Worm (Caenorhabditis elegans): ENCODE data around the gene lin-29.

The lin-29 gene

DNA sequence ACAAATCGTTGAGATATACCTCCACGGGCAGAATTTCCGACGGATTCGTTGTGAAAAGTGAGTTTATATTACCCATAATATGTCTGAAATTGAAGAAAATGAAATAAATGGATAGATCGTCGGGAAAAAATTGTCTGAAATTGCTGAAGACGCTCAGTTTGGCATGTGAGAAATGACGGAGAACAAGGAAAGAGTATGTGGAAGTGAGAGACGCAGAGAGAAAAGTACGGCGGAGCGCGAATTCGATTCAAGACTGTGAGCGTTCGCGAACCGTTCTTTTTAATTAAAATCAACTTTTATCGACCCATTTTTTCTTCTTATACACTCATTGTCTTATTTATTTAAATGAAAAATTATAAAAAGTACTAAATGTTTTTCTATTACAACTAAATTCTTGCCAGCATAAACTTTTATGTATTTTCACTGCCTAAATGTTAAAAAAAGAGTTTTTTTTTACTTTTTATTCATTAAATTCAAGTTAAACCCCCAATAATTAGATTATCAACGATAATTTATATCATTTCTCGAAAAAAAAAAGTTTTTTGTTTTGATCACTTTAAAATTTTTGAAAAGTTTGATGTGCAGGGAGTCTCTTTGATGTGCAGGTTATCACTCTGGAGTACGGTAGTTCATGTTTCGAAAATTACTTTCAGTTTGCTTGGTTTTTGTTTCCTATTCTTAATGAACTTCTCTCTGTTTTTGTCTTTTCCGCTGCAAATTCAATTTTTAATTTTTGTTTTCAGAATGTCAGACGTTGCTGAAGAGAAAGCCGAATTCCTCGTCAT, 19.2 kb downstream of the lin-29 start, which contains the start of the genes vps-15 and hmg-12:
TSS of gene vps-15 (minus strand) at position 83 of the 785 bp plus-strand sequence.
TSS of gene hmg-12 (plus strand) at position 744 of the 785 bp plus-strand sequence.
- TF ChIP-seq fkh-4 (tag; optimal IDR thresholded peaks at IDR 0.05; ENCODE audit: borderline replicate concordance) (no peak), C16A3.4 (tag; optimal IDR thresholded peaks at IDR 0.05) (no peak), hpl-2 (GFP tag; optimal IDR thresholded peaks at IDR 0.05) (peak; percentile 58), efl-1 (optimal IDR thresholded peaks at IDR 0.05) (peak; percentile 31 to 85), efl-1 (GFP tag; optimal IDR thresholded peaks at IDR 0.05 in 1 of 2) (peak in 1 of 2 experiments; percentile 20), mep-1 (tag; optimal IDR thresholded peaks at IDR 0.05) (no peak), C04F5.9 (tag; optimal IDR thresholded peaks at IDR 0.05) (no peak), ama-1 (optimal IDR thresholded peaks at IDR 0.05) (no peak), pqm-1 (tag; optimal IDR thresholded peaks at IDR 0.05) (no peak), lsy-2 (tag; optimal IDR thresholded peaks at IDR 0.05) (peak; percentile 80 to 87), tlp-1 (tag; optimal IDR thresholded peaks at IDR 0.05) (no peak), blmp-1 (tag; optimal IDR thresholded peaks at IDR 0.05) (no peak), unc-130 (tag; optimal IDR thresholded peaks at IDR 0.05) (no peak), lin-15B (tag; optimal IDR thresholded peaks at IDR 0.05) (no peak), unc-86 (tag; optimal IDR thresholded peaks at IDR 0.05) (no peak), unc-98 (GFP tag; IDR thresholded peaks at IDR 0.05) (no peak), nhr-19 (GFP tag; conservative IDR thresholded peaks at IDR 0.05) (no peak), sptf-1 (tag; optimal IDR thresholded peaks at IDR 0.05) (no peak), xbp-1 (tag; optimal IDR thresholded peaks at IDR 0.05) (no peak), snpc-4 (tag; optimal IDR thresholded peaks at IDR 0.05) (no peak), fkh-10 (GFP tag; optimal IDR thresholded peaks at IDR 0.05) (no peak), ces-1 (GFP tag; optimal IDR thresholded peaks at IDR 0.05) (no peak), dpl-1 (GFP tag; optimal IDR thresholded peaks at IDR 0.05) (peak in 2 of 3 experiments; percentile 10 to 19), hlh-4 (tag; optimal IDR thresholded peaks at IDR 0.05) (no peak), ceh-63 (GFP tag; optimal IDR thresholded peaks at IDR 0.05) (no peak), elt-3 (tag; optimal IDR thresholded peaks at IDR 0.05) (no peak), nhr-71 (tag; optimal IDR thresholded peaks at IDR 0.05) (no peak), zag-1 (tag; optimal IDR thresholded peaks at IDR 0.05) (no peak)

- TF ChIP-seq lin-14 (GFP tag; optimal IDR thresholded peaks at IDR 0.05) = no peak
Observed at ce11 chrII:11914304-11914703, 20.8 kb downstream of the lin-29 start, which contains the start of gene ZK930.7. Gene ZK930.7, plus strand, starts transcription at chrII:11914604.

DNA sequence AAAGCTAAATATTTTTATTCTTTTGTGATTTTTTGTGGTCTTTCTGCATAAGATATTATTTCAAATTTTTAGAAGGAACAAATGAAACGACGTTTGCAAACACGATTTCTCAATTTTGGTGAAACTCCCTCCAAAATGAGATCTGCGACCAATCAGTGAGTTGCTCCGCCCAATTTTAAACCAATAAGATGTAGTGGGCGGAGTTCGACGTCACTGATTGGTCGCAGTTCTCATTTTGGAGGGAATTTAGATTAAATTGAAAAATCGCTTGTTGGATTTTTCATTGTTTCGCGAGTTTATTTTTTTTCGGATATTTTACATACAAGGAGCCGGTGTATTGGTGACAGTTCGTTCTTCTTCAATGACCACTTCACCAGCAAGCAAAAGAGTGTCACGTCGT, 24.6 kb downstream of the lin-29 start:
- TF ChIP-seq efl-1 (optimal IDR thresholded peaks at IDR 0.05) = no peak
- TF ChIP-seq efl-1 (GFP tag; optimal IDR thresholded peaks at IDR 0.05 in 1 of 2) = peak in 1 of 2 experiments; percentile 30
- TF ChIP-seq lir-3 (tag; optimal IDR thresholded peaks at IDR 0.05; ENCODE audit: poor library complexity) = no peak

DNA sequence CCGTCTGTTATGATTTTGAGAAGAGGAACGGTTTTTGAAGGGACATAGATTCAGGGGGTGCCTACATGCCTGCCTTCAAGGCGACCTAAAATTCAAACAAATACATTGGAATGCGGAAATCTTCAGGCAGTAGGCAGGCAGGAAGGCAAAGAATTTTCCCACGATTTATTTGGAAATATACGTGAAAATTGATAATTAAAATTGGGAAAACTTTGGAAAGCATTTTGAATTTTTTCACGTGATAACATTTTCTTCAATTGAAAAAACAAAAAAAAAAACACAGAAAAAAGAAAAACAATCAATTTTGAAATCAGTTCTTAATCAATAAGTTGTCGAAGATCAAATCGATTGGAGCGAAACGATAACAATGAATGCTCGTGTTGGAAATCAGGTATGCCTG, 28.9 kb downstream of the lin-29 start, which contains the start of gene ZK930.4:
TSS of gene ZK930.4 (plus strand) at position 301 of the 400 bp plus-strand sequence.
- TF ChIP-seq F16B12.6 (tag; optimal IDR thresholded peaks at IDR 0.05) = no peak
- no peak for TF ChIP-seq ztf-11 (tag; optimal IDR thresholded peaks at IDR 0.05)
- TF ChIP-seq dpl-1 (GFP tag; optimal IDR thresholded peaks at IDR 0.05) = no peak
- no peak for TF ChIP-seq nhr-237 (tag; optimal IDR thresholded peaks at IDR 0.05)
- TF ChIP-seq unc-130 (tag; optimal IDR thresholded peaks at IDR 0.05) = no peak
- TF ChIP-seq nhr-84 (tag; optimal IDR thresholded peaks at IDR 0.05) = no peak
- no peak for TF ChIP-seq nhr-28 (tag; optimal IDR thresholded peaks at IDR 0.05)
- TF ChIP-seq swsn-7 (tag; optimal IDR thresholded peaks at IDR 0.05) = no peak
- no peak for TF ChIP-seq mdl-1 (tag; optimal IDR thresholded peaks at IDR 0.05)
- no peak for TF ChIP-seq egl-27 (tag; optimal IDR thresholded peaks at IDR 0.05)
- no peak for TF ChIP-seq C04F5.9 (tag; optimal IDR thresholded peaks at IDR 0.05)
- TF ChIP-seq mef-2 (tag; optimal IDR thresholded peaks at IDR 0.05) = no peak
- no peak for TF ChIP-seq hpl-2 (GFP tag; optimal IDR thresholded peaks at IDR 0.05)
- no peak for TF ChIP-seq grh-1 (GFP tag; IDR thresholded peaks at IDR 0.05)
